Worm (Caenorhabditis elegans) whole organism, young adult: ENCODE results near the gene C36C5.15.

Experiments
- Y56A3A.18 ChIP-seq: fragments of 200-800 bp; sonication (Bioruptor generic); IDR thresholded peaks from 2 replicates; pipeline ENCODE4 v1.3.6; 2022; ENCODE audit warnings: missing genetic modification reagents, missing genetic modification characterization, missing compliant biosample characterization
- ZK185.1 ChIP-seq: sonication (generic microtip); optimal IDR thresholded peaks from 2 replicates; lab custom pipeline; 2016; ENCODE audit warnings: mild to moderate bottlenecking, missing genetic modification characterization, missing compliant biosample characterization; ENCODE audit not compliant: poor library complexity, severe bottlenecking
- ama-1 ChIP-seq, 3 experiments: fragments of 150-350 bp in 1 of 3; sonication (generic microtip) in 2 of 3; optimal IDR thresholded peaks; 2 replicates each; lab custom pipeline; 2014 to 2018; ENCODE audit warnings: missing biosample characterization in 2 of 3, missing genetic modification characterization in 2 of 3, missing genetic modification reagents in 2 of 3
- nfya-2 ChIP-seq: fragments of 200-800 bp; sonication (Bioruptor generic); IDR thresholded peaks from 2 replicates; pipeline ENCODE4 v1.3.6; 2022; ENCODE audit warnings: missing genetic modification reagents, missing genetic modification characterization, missing compliant biosample characterization
- pha-4 ChIP-seq: fragments of 150-350 bp; sonication (generic microtip); optimal IDR thresholded peaks from 2 replicates; lab custom pipeline; 2014; ENCODE audit warnings: missing biosample characterization, missing genetic modification reagents, missing genetic modification characterization
- sea-2 ChIP-seq: fragments of 200-800 bp; sonication (Bioruptor generic); IDR thresholded peaks from 2 replicates; pipeline ENCODE4 v1.3.6; 2022; ENCODE audit warnings: missing genetic modification characterization, missing compliant biosample characterization
- snpc-4 ChIP-seq, 5 experiments: fragments of 150-350 bp in 1 of 5; sonication (generic microtip) in 4 of 5; optimal IDR thresholded peaks; 2 replicates each; lab custom pipeline; 2014 to 2018; ENCODE audit warnings: missing genetic modification characterization in 5 of 5, missing biosample characterization in 3 of 5, antibody characterized with exemption in 2 of 5, mild to moderate bottlenecking in 2 of 5, missing compliant biosample characterization in 2 of 5, missing genotype in 2 of 5, moderate library complexity in 2 of 5, missing genetic modification reagents in 1 of 5

DNA sequence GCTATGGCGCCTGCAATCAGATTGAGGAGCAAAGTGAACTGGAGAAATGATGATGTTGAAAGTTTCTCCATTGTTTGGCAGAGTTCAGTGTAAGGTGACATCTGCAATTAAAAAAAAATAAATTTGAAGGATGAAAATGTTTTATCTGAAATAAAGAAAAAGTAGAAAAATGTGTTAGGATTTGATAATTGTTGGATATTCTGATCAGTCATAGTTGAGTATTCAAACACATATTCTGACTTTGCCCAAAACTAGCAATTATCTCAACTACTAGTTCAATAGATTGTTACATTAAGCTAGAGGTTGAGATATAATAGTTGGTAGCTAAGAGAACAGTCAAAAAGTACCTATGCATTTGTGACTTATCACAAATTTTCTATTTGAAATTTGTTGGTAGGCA lies 24.1 kb downstream of the C36C5.15 start, which contains the start of gene srab-10:
- TF ChIP-seq pha-4 (tag; lab: Kevin White, UChicago) (no peak), nfya-2 (no peak), sea-2 (no peak), ama-1 (optimal IDR thresholded peaks at IDR 0.05; lab: Kevin White, UChicago) (no peak), ama-1 (GFP tag; optimal IDR thresholded peaks at IDR 0.05; lab: Kevin White, UChicago) (no peak), ZK185.1 (tag; lab: Kevin White, UChicago) (no peak), Y56A3A.18 (GFP tag; lab: Robert Waterston, UW) (no peak), snpc-4 (GFP tag; optimal IDR thresholded peaks at IDR 0.05; lab: Kevin White, UChicago) (no peak), snpc-4 (tag; optimal IDR thresholded peaks at IDR 0.05; lab: Kevin White, UChicago) (no peak)
